Worm (Caenorhabditis elegans): ENCODE measurements around the gene cat-4.

Gene cat-4

DNA sequence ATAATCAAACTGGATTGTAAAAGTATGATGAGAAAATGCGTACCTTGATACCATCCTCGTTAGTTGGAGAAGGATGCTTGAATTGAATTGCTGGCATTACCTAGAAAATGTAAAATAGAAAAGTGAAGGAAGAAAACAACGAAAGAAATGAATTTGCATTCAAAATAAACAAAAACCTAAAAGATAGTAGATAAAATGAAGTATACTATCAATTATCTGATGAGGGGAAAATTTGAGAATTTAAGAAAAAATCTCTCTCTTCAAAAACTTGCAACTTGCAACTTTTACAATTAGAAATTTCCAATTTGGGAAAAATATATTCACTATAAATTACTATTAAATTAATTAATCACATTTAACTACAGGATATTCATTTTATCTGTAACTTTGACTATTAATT is 30.1 kb downstream of the cat-4 start, which contains the start of gene T21C9.11 (continued):
- no peak for TF ChIP-seq zfh-2 (GFP tag; conservative IDR thresholded peaks at IDR 0.05)
- TF ChIP-seq egl-18 (GFP tag; IDR thresholded peaks at IDR 0.05), result no peak

DNA sequence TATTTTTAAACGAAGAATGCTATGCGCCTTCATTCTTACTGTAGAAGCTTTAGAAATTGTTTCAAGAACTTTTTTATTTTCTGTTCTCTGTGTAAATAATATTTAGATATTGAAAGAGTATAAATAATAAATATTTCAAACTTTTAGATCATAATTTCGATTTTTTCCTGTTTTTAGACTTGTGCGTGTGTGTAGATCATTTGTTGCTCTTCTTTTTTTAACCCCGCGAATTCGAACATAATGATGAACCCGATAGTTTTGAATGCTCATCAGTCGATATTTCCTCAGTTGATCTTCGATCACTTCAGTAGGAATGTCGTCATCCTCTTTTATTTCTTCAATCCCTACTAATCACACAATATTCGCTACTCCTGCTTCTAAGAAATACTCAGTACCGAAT is 32.6 kb downstream of the cat-4 start, which contains the start of gene T21C9.13:
T21C9.13 (plus strand) TSS at position 33 of the 400 bp plus-strand sequence.
- TF ChIP-seq madf-8 (GFP tag; conservative IDR thresholded peaks at IDR 0.05) (no peak), madf-6 (GFP tag; IDR thresholded peaks at IDR 0.05) (peak; percentile 60; the same call in 1 of the 2 replicates), snpc-3.4 (tag; optimal IDR thresholded peaks at IDR 0.05) (no peak), dox-1 (GFP tag; IDR thresholded peaks at IDR 0.05) (no peak), sdz-38 (tag; optimal IDR thresholded peaks at IDR 0.05) (no peak), efl-1 (GFP tag; optimal IDR thresholded peaks at IDR 0.05) (peak; percentile 55), lsl-1 (GFP tag; optimal IDR thresholded peaks at IDR 0.05) (peak; percentile 45), lin-26 (GFP tag; IDR thresholded peaks at IDR 0.05) (no peak), hmg-1.2 (GFP tag; IDR thresholded peaks at IDR 0.05) (no peak), xnd-1 (tag; optimal IDR thresholded peaks at IDR 0.05) (peak; percentile 10)

DNA sequence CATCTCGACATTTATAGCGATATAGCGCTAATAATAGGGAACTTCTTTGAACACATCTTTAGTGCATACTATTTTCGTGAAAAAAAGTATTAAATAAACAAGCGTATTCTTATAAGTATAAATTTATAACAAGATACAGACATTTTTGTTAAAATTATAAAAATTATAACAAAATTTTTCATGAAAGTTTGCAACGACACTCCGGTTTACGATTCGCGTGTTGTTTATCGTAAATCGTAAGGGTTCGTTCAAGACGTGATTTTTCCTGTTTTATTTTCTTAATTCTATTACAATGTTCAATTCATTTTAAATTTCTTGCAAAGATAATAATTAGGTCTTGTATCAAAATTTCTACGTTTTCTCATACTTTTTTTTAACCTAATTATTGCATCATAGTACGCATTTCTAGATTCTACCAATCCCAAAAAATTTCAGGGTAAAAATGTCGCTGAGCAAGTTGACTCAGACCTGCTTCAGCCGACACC is 34.0 kb downstream of the cat-4 start, which contains the start of gene scpl-4:
scpl-4 (plus strand) TSS at position 435 of the 485 bp plus-strand sequence.
- TF ChIP-seq mxl-1 (tag; optimal IDR thresholded peaks at IDR 0.05) (no peak), attf-3 (GFP tag; conservative IDR thresholded peaks at IDR 0.05) (peak; percentile 75)

DNA sequence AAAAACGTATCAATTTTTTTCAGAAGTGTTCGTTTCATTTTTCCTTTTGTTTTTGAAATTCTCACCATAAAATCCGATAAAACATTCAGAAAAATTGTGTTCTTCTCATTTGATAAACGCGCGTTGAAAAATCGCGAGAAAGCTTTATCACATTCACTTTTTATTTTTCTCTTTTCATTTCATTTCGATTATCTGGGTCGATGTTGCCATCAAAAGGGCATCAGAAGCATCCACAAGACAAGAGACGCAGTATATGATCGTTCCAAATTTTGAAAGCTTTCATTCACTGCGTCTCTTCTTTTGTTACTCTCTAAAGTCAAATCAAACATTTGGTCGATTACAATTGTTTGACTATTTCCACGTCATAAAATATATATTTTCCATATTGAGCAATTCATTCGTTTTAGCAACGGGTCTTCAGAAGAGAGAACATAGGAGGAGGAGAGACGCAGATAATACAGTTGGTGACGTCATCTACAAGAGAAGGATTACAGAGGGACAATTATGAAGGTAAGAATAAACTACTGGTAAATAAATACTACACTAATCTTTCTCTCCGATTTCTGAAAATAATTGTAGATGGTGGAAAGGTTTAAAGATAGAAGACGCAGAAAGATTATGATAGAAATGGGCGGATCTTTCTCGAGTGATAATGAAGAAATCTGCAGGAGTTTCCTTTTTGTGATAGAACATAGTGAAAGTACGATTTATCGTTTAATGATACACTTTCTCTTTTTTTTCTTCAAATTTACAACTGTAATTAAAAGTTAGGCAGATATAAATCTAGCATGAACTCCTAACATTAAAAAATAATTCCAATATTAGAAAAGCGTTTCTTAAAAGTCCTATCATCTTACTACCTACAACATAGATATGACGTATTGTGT is 37.6 kb downstream of the cat-4 start, which contains the start of gene H27A22.1:
H27A22.1 (plus strand) TSS at position 505 of the 887 bp plus-strand sequence.
- TF ChIP-seq fkh-3 (tag; optimal IDR thresholded peaks at IDR 0.05), result no peak
- peak; percentile 56; the same call in 1 of the 2 replicates for TF ChIP-seq hmg-1.2 (GFP tag; IDR thresholded peaks at IDR 0.05)
- TF ChIP-seq B0261.1 (tag; optimal IDR thresholded peaks at IDR 0.05), result no peak
- no peak for TF ChIP-seq hsf-1 (GFP tag; IDR thresholded peaks at IDR 0.05)

DNA sequence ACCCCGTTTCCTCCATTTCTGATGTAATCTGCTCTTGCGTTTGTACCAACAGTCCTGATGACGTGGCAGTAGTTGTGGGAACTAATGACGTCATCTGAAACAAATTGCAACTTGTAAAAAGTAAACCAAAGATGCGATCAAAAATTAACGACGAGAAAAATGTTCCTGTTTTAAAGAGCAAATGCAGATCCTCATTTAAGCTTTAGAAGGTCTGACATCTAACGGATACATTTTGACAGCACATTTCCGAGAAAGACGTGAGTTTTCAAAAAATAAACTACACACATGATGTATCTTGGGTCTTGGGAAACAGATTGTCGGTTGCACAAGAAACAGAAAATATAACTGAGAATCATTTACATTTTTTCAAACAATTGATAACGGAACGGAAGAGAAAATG is 50.8 kb downstream of the cat-4 start, which contains the start of gene H09F14.1:
H09F14.1 (minus strand) TSS at position 101 of the 400 bp plus-strand sequence.
- no peak for TF ChIP-seq ztf-6 (GFP tag; IDR thresholded peaks at IDR 0.05)
- no peak for TF ChIP-seq zfh-2 (GFP tag; conservative IDR thresholded peaks at IDR 0.05)
- TF ChIP-seq hsf-1 (GFP tag; IDR thresholded peaks at IDR 0.05), result no peak
- TF ChIP-seq F52B5.7 (tag; optimal IDR thresholded peaks at IDR 0.05), result no peak
- no peak for TF ChIP-seq bed-1 (GFP tag; IDR thresholded peaks at IDR 0.05)
- TF ChIP-seq zim-3 (tag; optimal IDR thresholded peaks at IDR 0.05), result no peak
- no peak for TF ChIP-seq nhr-80 (tag; optimal IDR thresholded peaks at IDR 0.05)
- TF ChIP-seq sdz-38 (tag; optimal IDR thresholded peaks at IDR 0.05), result no peak
- no peak for TF ChIP-seq ceh-58 (GFP tag; IDR thresholded peaks at IDR 0.05)
- TF ChIP-seq attf-5 (GFP tag; optimal IDR thresholded peaks at IDR 0.05), result no peak
- no peak for TF ChIP-seq nfyb-1 (GFP tag; IDR thresholded peaks at IDR 0.05)
- no peak for TF ChIP-seq tbx-9 (tag; optimal IDR thresholded peaks at IDR 0.05; ENCODE audit: borderline replicate concordance)
- TF ChIP-seq nhr-90 (tag; optimal IDR thresholded peaks at IDR 0.05), result no peak
- no peak for TF ChIP-seq hmg-1.2 (GFP tag; IDR thresholded peaks at IDR 0.05)

All from whole organism, young adult.